Worm (Caenorhabditis elegans): Measurements from ENCODE around the gene F36H12.9.

- TF ChIP-seq nhr-25 (tag; optimal IDR thresholded peaks at IDR 0.05; ENCODE audit: borderline replicate concordance, insufficient read depth) (no peak), lim-7 (GFP tag; IDR thresholded peaks at IDR 0.05) (no peak), lin-38 (GFP tag; IDR thresholded peaks at IDR 0.05) (no peak), lin-29 (GFP tag; IDR thresholded peaks at IDR 0.05) (no peak), madf-9 (GFP tag; conservative IDR thresholded peaks at IDR 0.05) (no peak), dmd-6 (GFP tag; IDR thresholded peaks at IDR 0.05) (no peak), aly-2 (tag; optimal IDR thresholded peaks at IDR 0.05) (no peak), ztf-7 (tag; optimal IDR thresholded peaks at IDR 0.05) (no peak), nhr-6 (tag; optimal IDR thresholded peaks at IDR 0.05) (no peak), ces-1 (GFP tag; optimal IDR thresholded peaks at IDR 0.05) (no peak), nhr-102 (tag; optimal IDR thresholded peaks at IDR 0.05) (no peak), lsy-2 (tag; optimal IDR thresholded peaks at IDR 0.05) (no peak), skn-1 (tag; optimal IDR thresholded peaks at IDR 0.05) (no peak)
Observed at ce11 chrIV:5273385-5273784, 16.6 kb downstream of the F36H12.9 start.

All from whole organism, L4 larva.